Worm (Caenorhabditis elegans): Measurements from ENCODE around the gene M02G9.4.

The M02G9.4 gene

ce11 chrII:10288926-10289325 is 28.2 kb upstream of the M02G9.4 start:
- TF ChIP-seq hlh-30 (tag; optimal IDR thresholded peaks at IDR 0.05; ENCODE audit: insufficient read depth) (peak; percentile 70), mxl-3 (GFP tag; optimal IDR thresholded peaks at IDR 0.05) (peak; percentile 78), ZK546.5 (tag; optimal IDR thresholded peaks at IDR 0.05) (no peak), mdl-1 (tag; optimal IDR thresholded peaks at IDR 0.05) (peak in 1 of 2 experiments; percentile 39), hlh-11 (tag; optimal IDR thresholded peaks at IDR 0.05) (peak; percentile 48), hmg-1.1 (GFP tag; IDR thresholded peaks at IDR 0.05) (no peak)

ce11 chrII:10294262-10294661 is 22.8 kb upstream of the M02G9.4 start:
- no peak for TF ChIP-seq egl-43 (GFP tag; IDR thresholded peaks at IDR 0.05)
- no peak for TF ChIP-seq nhr-237 (tag; optimal IDR thresholded peaks at IDR 0.05)
- peak in 1 of 2 experiments; percentile 51 for TF ChIP-seq mdl-1 (tag; optimal IDR thresholded peaks at IDR 0.05)
- no peak for TF ChIP-seq vab-7 (GFP tag; IDR thresholded peaks at IDR 0.05)
- TF ChIP-seq ces-1 (GFP tag; optimal IDR thresholded peaks at IDR 0.05), result no peak
- no peak for TF ChIP-seq daf-16 (GFP tag; optimal IDR thresholded peaks at IDR 0.05)
- no peak for TF ChIP-seq daf-16 (tag; optimal IDR thresholded peaks at IDR 0.05)
- TF ChIP-seq lin-1 (GFP tag; IDR thresholded peaks at IDR 0.05), result no peak
- no peak for TF ChIP-seq ctbp-1 (GFP tag; IDR thresholded peaks at IDR 0.05)
- no peak for TF ChIP-seq saeg-2 (GFP tag; IDR thresholded peaks at IDR 0.05)
- TF ChIP-seq hlh-30 (tag; optimal IDR thresholded peaks at IDR 0.05; ENCODE audit: insufficient read depth), result peak; percentile 46
- peak; percentile 38 for TF ChIP-seq dmd-6 (GFP tag; IDR thresholded peaks at IDR 0.05)
- peak; percentile 57; the same call in 1 of the 2 replicates for TF ChIP-seq tra-1 (GFP tag; IDR thresholded peaks at IDR 0.05)
- no peak for TF ChIP-seq nhr-102 (tag; optimal IDR thresholded peaks at IDR 0.05)
- TF ChIP-seq daf-8 (GFP tag; IDR thresholded peaks at IDR 0.05), result no peak
- TF ChIP-seq F37D6.2 (tag; optimal IDR thresholded peaks at IDR 0.05), result no peak
- TF ChIP-seq attf-4 (tag; optimal IDR thresholded peaks at IDR 0.05), result no peak
- TF ChIP-seq ceh-62 (tag; optimal IDR thresholded peaks at IDR 0.05), result no peak
- TF ChIP-seq hif-1 (tag; optimal IDR thresholded peaks at IDR 0.05), result no peak
- peak in 1 of 2 experiments; percentile 81 for TF ChIP-seq unc-62 (GFP tag; optimal IDR thresholded peaks at IDR 0.05 in 1 of 2)
- no peak for TF ChIP-seq unc-62 (tag; optimal IDR thresholded peaks at IDR 0.05)
- no peak for TF ChIP-seq ceh-44 (GFP tag; IDR thresholded peaks at IDR 0.05)
- TF ChIP-seq madf-9 (GFP tag; conservative IDR thresholded peaks at IDR 0.05), result no peak
- TF ChIP-seq ceh-32 (tag; optimal IDR thresholded peaks at IDR 0.05; ENCODE audit: poor library complexity), result no peak
- no peak for TF ChIP-seq spr-3 (GFP tag; optimal IDR thresholded peaks at IDR 0.05)
- no peak for TF ChIP-seq lin-39 (tag; optimal IDR thresholded peaks at IDR 0.05)
- no peak for TF ChIP-seq dve-1 (tag; optimal IDR thresholded peaks at IDR 0.05; ENCODE audit: insufficient read depth)
- TF ChIP-seq F26F4.8 (GFP tag; conservative IDR thresholded peaks at IDR 0.05), result no peak
- no peak for TF ChIP-seq nhr-111 (GFP tag; optimal IDR thresholded peaks at IDR 0.05)
- TF ChIP-seq lin-15B (tag; optimal IDR thresholded peaks at IDR 0.05), result no peak
- TF ChIP-seq mes-2 (tag; optimal IDR thresholded peaks at IDR 0.05; ENCODE audit: poor library complexity, severe bottlenecking), result no peak
- TF ChIP-seq aha-1 (tag), result no peak
- TF ChIP-seq R02D3.7 (tag; optimal IDR thresholded peaks at IDR 0.05), result no peak
- no peak for TF ChIP-seq lir-3 (tag; optimal IDR thresholded peaks at IDR 0.05)
- no peak for TF ChIP-seq mxl-2 (GFP tag; conservative IDR thresholded peaks at IDR 0.05)
- TF ChIP-seq ceh-28 (tag; optimal IDR thresholded peaks at IDR 0.05), result no peak
- TF ChIP-seq ama-1 (optimal IDR thresholded peaks at IDR 0.05), result no peak
- peak; percentile 68 for TF ChIP-seq nhr-28 (tag; optimal IDR thresholded peaks at IDR 0.05)
- no peak for TF ChIP-seq daf-19 (GFP tag; conservative IDR thresholded peaks at IDR 0.05)
- no peak for TF ChIP-seq dpl-1 (GFP tag; optimal IDR thresholded peaks at IDR 0.05)
- no peak for TF ChIP-seq snpc-1.2 (GFP tag; IDR thresholded peaks at IDR 0.05)
- TF ChIP-seq mdt-29 (GFP tag; IDR thresholded peaks at IDR 0.05), result no peak
- no peak for TF ChIP-seq Y5F2A.4 (GFP tag; optimal IDR thresholded peaks at IDR 0.05)
- no peak for TF ChIP-seq Y75B8A.6 (GFP tag; IDR thresholded peaks at IDR 0.05)
- TF ChIP-seq ztf-7 (tag; optimal IDR thresholded peaks at IDR 0.05), result no peak
- TF ChIP-seq nhr-11 (tag; optimal IDR thresholded peaks at IDR 0.05), result no peak

All from whole organism, L4 larva.